Worm (Caenorhabditis elegans): ENCODE data around the gene F08D12.2.

The F08D12.2 gene

ce11 chrII:2804949-2805348 is 23.5 kb downstream of the F08D12.2 start (continued):
- TF ChIP-seq egl-27 (tag; optimal IDR thresholded peaks at IDR 0.05): no peak

ce11 chrII:2805566-2805965 is 24.1 kb downstream of the F08D12.2 start:
- peak; percentile 12 for TF ChIP-seq nhr-28 (tag; optimal IDR thresholded peaks at IDR 0.05)
- no peak for TF ChIP-seq mdl-1 (tag; optimal IDR thresholded peaks at IDR 0.05)
- TF ChIP-seq ceh-62 (tag; optimal IDR thresholded peaks at IDR 0.05): no peak

ce11 chrII:2807674-2808206 is 26.3 kb downstream of the F08D12.2 start, which contains the start of gene K12H6.12:
Gene K12H6.12 (plus strand): TSS chrII:2808156.
- TF ChIP-seq mes-2 (tag; optimal IDR thresholded peaks at IDR 0.05; ENCODE audit: poor library complexity, severe bottlenecking) (no peak), pha-4 (GFP tag; IDR thresholded peaks at IDR 0.05) (no peak), pha-4 (tag; optimal IDR thresholded peaks at IDR 0.05) (no peak), dve-1 (tag; optimal IDR thresholded peaks at IDR 0.05; ENCODE audit: insufficient read depth) (peak; percentile 26), tag-97 (GFP tag; IDR thresholded peaks at IDR 0.05) (no peak), attf-4 (tag; optimal IDR thresholded peaks at IDR 0.05) (no peak), dmd-8 (GFP tag; IDR thresholded peaks at IDR 0.05) (no peak), nhr-28 (tag; optimal IDR thresholded peaks at IDR 0.05) (peak; percentile 35), lin-1 (GFP tag; IDR thresholded peaks at IDR 0.05) (no peak), ztf-7 (tag; optimal IDR thresholded peaks at IDR 0.05) (no peak), arid-1 (GFP tag; conservative IDR thresholded peaks at IDR 0.05) (no peak), nhr-11 (tag; optimal IDR thresholded peaks at IDR 0.05) (peak; percentile 38), hmg-1.1 (GFP tag; IDR thresholded peaks at IDR 0.05) (0 out of 2 replicates have a peak, but pooled peaks have one; percentile 23), aha-1 (tag) (peak; percentile 95), hlh-30 (tag; optimal IDR thresholded peaks at IDR 0.05; ENCODE audit: insufficient read depth) (peak; percentile 75), nhr-77 (tag; optimal IDR thresholded peaks at IDR 0.05) (no peak), dpl-1 (GFP tag; optimal IDR thresholded peaks at IDR 0.05) (no peak), rbr-2 (tag; optimal IDR thresholded peaks at IDR 0.05) (no peak), nhr-111 (GFP tag; optimal IDR thresholded peaks at IDR 0.05) (no peak)

DNA sequence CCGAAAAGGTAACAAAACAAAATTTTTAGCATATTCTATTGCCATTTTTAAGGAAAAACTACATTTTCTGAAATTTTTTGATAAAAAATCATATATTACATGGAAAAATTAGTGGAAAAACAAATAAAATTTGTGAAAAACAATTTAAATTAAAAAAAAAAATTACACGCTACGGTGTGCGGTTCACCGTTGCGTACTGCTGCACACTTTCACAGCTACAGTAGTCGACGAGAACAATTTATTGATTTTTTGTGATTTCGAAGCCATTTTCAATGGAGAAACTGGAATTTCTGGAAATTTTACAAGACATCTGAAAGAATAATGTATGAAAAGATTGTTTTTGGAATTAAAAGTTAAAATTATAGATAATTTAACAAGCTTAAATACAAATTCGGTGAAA is 33.6 kb downstream of the F08D12.2 start:
- TF ChIP-seq daf-12 (tag; optimal IDR thresholded peaks at IDR 0.05): no peak
- no peak for TF ChIP-seq php-3 (GFP tag; IDR thresholded peaks at IDR 0.05)
- TF ChIP-seq zag-1 (tag; optimal IDR thresholded peaks at IDR 0.05): no peak
- no peak for TF ChIP-seq ctbp-1 (GFP tag; IDR thresholded peaks at IDR 0.05)
- TF ChIP-seq fkh-10 (GFP tag; optimal IDR thresholded peaks at IDR 0.05): no peak
- no peak for TF ChIP-seq snpc-1.2 (GFP tag; IDR thresholded peaks at IDR 0.05)
- no peak for TF ChIP-seq ceh-32 (tag; optimal IDR thresholded peaks at IDR 0.05; ENCODE audit: poor library complexity)
- TF ChIP-seq Y48G9A.11 (GFP tag; IDR thresholded peaks at IDR 0.05): no peak
- TF ChIP-seq zip-2 (tag; optimal IDR thresholded peaks at IDR 0.05): no peak
- no peak for TF ChIP-seq ceh-82 (tag; optimal IDR thresholded peaks at IDR 0.05)
- TF ChIP-seq egl-43 (GFP tag; IDR thresholded peaks at IDR 0.05): no peak
- no peak for TF ChIP-seq nhr-41 (GFP tag; IDR thresholded peaks at IDR 0.05)
- TF ChIP-seq F26F4.8 (GFP tag; conservative IDR thresholded peaks at IDR 0.05): no peak
- no peak for TF ChIP-seq saeg-2 (GFP tag; IDR thresholded peaks at IDR 0.05)
- no peak for TF ChIP-seq nhr-6 (tag; optimal IDR thresholded peaks at IDR 0.05)

All from whole organism, L4 larva.